Fruit fly (Drosophila melanogaster): ENCODE measurements around the gene CG32061.

Gene CG32061

DNA sequence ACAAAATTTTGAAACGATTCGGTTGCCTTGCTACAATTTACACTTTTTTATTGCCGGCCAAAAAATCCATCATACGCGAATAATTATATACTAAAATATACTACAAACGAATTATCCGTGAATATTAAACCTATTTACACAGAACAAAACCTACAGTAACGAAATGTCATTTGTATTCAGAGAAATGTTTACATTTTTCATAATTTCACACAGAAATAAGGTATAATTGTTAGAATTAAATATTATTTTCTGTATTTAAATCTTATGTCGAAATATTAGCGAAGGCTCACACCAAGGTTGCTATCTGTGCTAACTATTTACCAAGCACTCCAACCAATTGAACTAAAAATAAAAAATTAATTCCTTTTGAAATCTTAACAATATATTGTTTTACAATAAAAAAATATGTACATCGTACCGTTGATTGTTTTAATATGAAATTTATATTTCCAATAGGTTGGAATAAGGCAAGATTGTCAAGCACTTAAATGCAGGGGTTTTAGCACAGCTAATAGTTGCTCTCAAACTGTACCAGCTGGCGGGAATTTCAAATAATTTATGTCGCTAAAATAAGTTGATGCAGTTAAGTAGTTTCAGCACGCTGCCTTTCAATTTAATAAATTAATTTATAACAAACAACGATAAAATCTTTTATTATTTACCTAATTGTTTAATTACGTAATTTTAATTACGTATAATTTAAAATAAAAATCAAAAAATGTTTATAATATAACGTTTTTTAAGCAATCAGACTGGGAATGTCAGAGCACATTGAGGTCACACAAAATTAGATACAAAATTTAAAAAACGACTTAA, at the start of gene CG32061, which contains the start of gene Gem3:
CG32061 (plus strand) TSS at position 766 of the 816 bp plus-strand sequence.
Gem3 (minus strand) TSS at position 51 of the 816 bp plus-strand sequence.
- TF ChIP-seq CG14655 (GFP tag; optimal IDR thresholded peaks at IDR 0.05) (no peak), gl (tag; optimal IDR thresholded peaks at IDR 0.05) (no peak), Pif1B (GFP tag; optimal IDR thresholded peaks at IDR 0.05) (no peak), CG17806 (tag; optimal IDR thresholded peaks at IDR 0.05) (no peak), CG8159 (tag; optimal IDR thresholded peaks at IDR 0.05) (no peak), D1 (tag; optimal IDR thresholded peaks at IDR 0.05) (peak; percentile 14)

DNA sequence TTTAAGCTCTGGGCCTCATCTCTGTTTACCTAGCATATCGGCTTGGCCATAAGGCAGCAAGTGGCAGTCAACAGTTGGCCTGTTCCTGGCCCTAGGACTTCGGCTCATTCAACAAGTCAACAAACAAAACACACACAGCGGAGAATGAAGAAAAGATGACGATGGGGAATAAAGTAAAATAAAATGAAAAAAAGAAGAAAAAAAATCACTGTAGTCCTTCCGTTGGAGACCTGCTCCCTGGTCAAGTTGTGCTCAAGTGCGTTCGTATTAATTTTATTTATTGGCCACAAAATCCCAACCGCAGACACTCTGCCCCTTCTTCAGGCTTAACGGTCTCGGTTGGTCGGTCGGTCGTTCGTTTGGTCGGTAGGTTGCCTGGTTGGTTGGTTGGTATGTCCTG, 45.2 kb upstream of the CG32061 start:
- TF ChIP-seq CG13204 (GFP tag; optimal IDR thresholded peaks at IDR 0.05): peak; percentile 65
- peak; percentile 8 for TF ChIP-seq gl (tag; optimal IDR thresholded peaks at IDR 0.05)
- TF ChIP-seq CG34367 (tag; optimal IDR thresholded peaks at IDR 0.05): peak; percentile 36
- no peak for TF ChIP-seq fd96Ca (GFP tag; IDR thresholded peaks at IDR 0.05)
- TF ChIP-seq CG10348 (GFP tag; IDR thresholded peaks at IDR 0.05): no peak
- peak; percentile 21 for TF ChIP-seq CG15710 (tag; optimal IDR thresholded peaks at IDR 0.05)

DNA sequence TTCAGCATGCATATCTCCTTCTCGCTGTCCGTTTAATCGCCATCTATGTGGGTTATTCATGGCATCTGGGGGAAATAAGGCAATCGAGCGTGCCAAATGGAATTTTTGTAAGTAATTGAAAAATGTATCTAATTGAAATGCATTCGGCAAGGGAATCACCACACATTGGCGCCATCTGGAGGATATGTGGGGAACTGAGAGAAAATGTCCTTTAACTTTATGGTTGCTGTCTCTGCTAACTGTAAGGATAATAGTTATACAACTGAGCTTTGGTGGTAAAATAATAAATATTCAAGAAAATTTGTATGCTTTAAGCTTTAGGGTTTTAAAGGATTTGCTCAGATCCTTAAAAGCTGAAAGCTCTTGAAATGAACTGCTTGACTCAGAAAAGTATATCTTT, 36.3 kb upstream of the CG32061 start:
- no peak for TF ChIP-seq gl (tag; optimal IDR thresholded peaks at IDR 0.05)
- TF ChIP-seq CG12605 (GFP tag; IDR thresholded peaks at IDR 0.05): no peak
- TF ChIP-seq CG32121 (GFP tag; IDR thresholded peaks at IDR 0.05): no peak
- TF ChIP-seq EcR (GFP tag; optimal IDR thresholded peaks at IDR 0.05): no peak
- TF ChIP-seq CG8301 (tag; optimal IDR thresholded peaks at IDR 0.05): no peak
- TF ChIP-seq CG10348 (GFP tag; IDR thresholded peaks at IDR 0.05): no peak
- no peak for TF ChIP-seq CG4496 (GFP tag; IDR thresholded peaks at IDR 0.05)
- TF ChIP-seq CG13204 (GFP tag; optimal IDR thresholded peaks at IDR 0.05): no peak
- TF ChIP-seq Snoo (tag; optimal IDR thresholded peaks at IDR 0.05): no peak
- TF ChIP-seq fd96Ca (GFP tag; IDR thresholded peaks at IDR 0.05): no peak
- TF ChIP-seq Pif1B (GFP tag; optimal IDR thresholded peaks at IDR 0.05): no peak
- TF ChIP-seq CG9948 (tag; optimal IDR thresholded peaks at IDR 0.05): no peak
- TF ChIP-seq D1 (tag; optimal IDR thresholded peaks at IDR 0.05): no peak
- TF ChIP-seq CG17806 (tag; optimal IDR thresholded peaks at IDR 0.05): no peak
- no peak for TF ChIP-seq rn (GFP tag; IDR thresholded peaks at IDR 0.05)
- TF ChIP-seq Pif1A (GFP tag; optimal IDR thresholded peaks at IDR 0.05): no peak
- TF ChIP-seq CG8159 (tag; optimal IDR thresholded peaks at IDR 0.05): no peak
- TF ChIP-seq CG34367 (tag; optimal IDR thresholded peaks at IDR 0.05): no peak
- no peak for TF ChIP-seq CG15710 (tag; optimal IDR thresholded peaks at IDR 0.05)

DNA sequence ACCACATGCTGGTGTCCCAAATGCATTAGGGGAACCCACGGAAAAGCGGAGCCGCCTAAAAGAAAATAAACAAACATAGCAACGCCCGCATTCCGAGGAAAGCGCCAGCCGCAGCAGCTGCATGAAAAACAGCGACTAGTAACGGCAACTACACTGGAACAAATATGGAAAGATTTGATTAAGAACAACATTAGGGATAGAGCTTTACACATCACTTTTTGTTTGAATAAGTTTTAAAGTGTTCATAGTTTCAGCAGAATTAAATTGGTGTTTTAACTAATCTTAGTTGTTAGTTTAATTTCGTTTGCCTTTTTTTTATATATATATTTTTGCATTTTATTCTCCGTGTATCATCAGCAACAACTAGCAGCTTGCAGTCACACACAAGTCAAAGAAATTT, 35.6 kb upstream of the CG32061 start:
- TF ChIP-seq CG4496 (GFP tag; IDR thresholded peaks at IDR 0.05): peak; percentile 78
- TF ChIP-seq Ets98B (GFP tag; IDR thresholded peaks at IDR 0.05): peak; percentile 78
- TF ChIP-seq CG14655 (GFP tag; optimal IDR thresholded peaks at IDR 0.05): peak; percentile 62
- TF ChIP-seq fd96Ca (GFP tag; IDR thresholded peaks at IDR 0.05): peak; percentile 66; the same call in 2 of the 3 replicates
- TF ChIP-seq CG9948 (tag; optimal IDR thresholded peaks at IDR 0.05): no peak
- no peak for TF ChIP-seq rn (GFP tag; IDR thresholded peaks at IDR 0.05)
- TF ChIP-seq CG8301 (tag; optimal IDR thresholded peaks at IDR 0.05): peak; percentile 69
- peak; percentile 69 for TF ChIP-seq CG32121 (GFP tag; IDR thresholded peaks at IDR 0.05)

DNA sequence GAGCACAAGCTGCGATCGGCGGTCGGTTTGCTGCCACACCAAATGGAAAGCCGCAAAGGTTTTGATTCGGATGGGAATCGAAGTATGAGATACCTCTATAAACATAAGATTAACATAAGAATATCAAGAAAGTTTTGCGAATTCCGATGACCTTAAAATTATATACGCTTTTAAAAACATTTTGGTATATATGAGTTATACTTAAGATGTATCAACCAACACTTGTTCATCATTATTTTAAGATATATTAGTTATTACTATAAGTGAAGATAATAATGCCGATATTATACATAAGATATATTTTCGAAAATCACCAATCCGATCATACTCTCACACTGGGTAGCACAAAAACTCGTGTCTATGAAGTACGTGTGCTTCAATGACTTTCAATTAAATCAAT, 34.9 kb upstream of the CG32061 start:
- TF ChIP-seq Pif1A (GFP tag; optimal IDR thresholded peaks at IDR 0.05) (no peak), CG32121 (GFP tag; IDR thresholded peaks at IDR 0.05) (peak; percentile 88), CG8301 (tag; optimal IDR thresholded peaks at IDR 0.05) (peak; percentile 69), Ets98B (GFP tag; IDR thresholded peaks at IDR 0.05) (peak; percentile 47; the same call in 1 of the 2 replicates), gl (tag; optimal IDR thresholded peaks at IDR 0.05) (no peak), rn (GFP tag; IDR thresholded peaks at IDR 0.05) (no peak), EcR (GFP tag; optimal IDR thresholded peaks at IDR 0.05) (no peak), CG34367 (tag; optimal IDR thresholded peaks at IDR 0.05) (no peak), CG13204 (GFP tag; optimal IDR thresholded peaks at IDR 0.05) (no peak), Pif1B (GFP tag; optimal IDR thresholded peaks at IDR 0.05) (no peak), CG10348 (GFP tag; IDR thresholded peaks at IDR 0.05) (peak; percentile 59), CG4496 (GFP tag; IDR thresholded peaks at IDR 0.05) (0 out of 3 replicates have a peak, but pooled peaks have one; percentile 32), CG8159 (tag; optimal IDR thresholded peaks at IDR 0.05) (peak; percentile 27), CG15710 (tag; optimal IDR thresholded peaks at IDR 0.05) (no peak), CG9948 (tag; optimal IDR thresholded peaks at IDR 0.05) (peak; percentile 21), CG14655 (GFP tag; optimal IDR thresholded peaks at IDR 0.05) (peak; percentile 69)

- TF ChIP-seq Pif1B (GFP tag; optimal IDR thresholded peaks at IDR 0.05) (no peak), Pif1A (GFP tag; optimal IDR thresholded peaks at IDR 0.05) (no peak)
Observed at dm6 chr3L:10429474-10429873, 34.1 kb upstream of the CG32061 start.

- TF ChIP-seq Pif1B (GFP tag; optimal IDR thresholded peaks at IDR 0.05): no peak
- no peak for TF ChIP-seq CG10348 (GFP tag; IDR thresholded peaks at IDR 0.05)
- no peak for TF ChIP-seq gl (tag; optimal IDR thresholded peaks at IDR 0.05)
- TF ChIP-seq CG12605 (GFP tag; IDR thresholded peaks at IDR 0.05): no peak
- no peak for TF ChIP-seq CG14655 (GFP tag; optimal IDR thresholded peaks at IDR 0.05)
Observed at dm6 chr3L:10431883-10432282, 31.7 kb upstream of the CG32061 start, which contains the start of gene Ir67b. TSS of gene Ir67b (minus strand) at chr3L:10431983.

All from whole organism, pupa.